Worm (Caenorhabditis elegans): ENCODE results near the gene C03H5.7.

ce11 chrII:372235-372634, 7.8 kb upstream of the C03H5.7 start:
- no peak for TF ChIP-seq flt-1 (GFP tag; IDR thresholded peaks at IDR 0.05)
- no peak for TF ChIP-seq cog-1 (tag; optimal IDR thresholded peaks at IDR 0.05)
- no peak for TF ChIP-seq klf-2 (GFP tag; conservative IDR thresholded peaks at IDR 0.05)
- TF ChIP-seq ref-1 (GFP tag; conservative IDR thresholded peaks at IDR 0.05) = no peak
- TF ChIP-seq T22C8.4 (GFP tag; IDR thresholded peaks at IDR 0.05) = no peak
- no peak for TF ChIP-seq ztf-29 (GFP tag; IDR thresholded peaks at IDR 0.05)
- TF ChIP-seq ztf-23 (GFP tag; IDR thresholded peaks at IDR 0.05) = no peak
